Fruit fly (Drosophila melanogaster) whole organism: ENCODE data around the gene pHCl-2.

Experiments
- CG8478 ChIP-seq: fragments of >200 bp; optimal IDR thresholded peaks from 2 replicates; lab custom pipeline; 2018; ENCODE audit warnings: inconsistent platforms
- Dll ChIP-seq: fragments of >200 bp; optimal IDR thresholded peaks from 2 replicates; lab custom pipeline; 2017
- EcR ChIP-seq, 2 experiments: fragments of >200 bp; optimal IDR thresholded peaks; 2 replicates each; lab custom pipeline; 2017; ENCODE audit warnings: missing biosample characterization in 2 of 2, missing genetic modification characterization in 2 of 2, missing genetic modification reagents in 2 of 2
- pan ChIP-seq: fragments of >200 bp; optimal IDR thresholded peaks from 2 replicates; lab custom pipeline; 2017
- psq ChIP-seq: fragments of >200 bp; optimal IDR thresholded peaks from 2 replicates; lab custom pipeline; 2017
- usp ChIP-seq: fragments of >200 bp; optimal IDR thresholded peaks from 2 replicates; lab custom pipeline; 2017; ENCODE audit warnings: missing biosample characterization, missing genetic modification characterization, mixed read lengths

The pHCl-2 gene

DNA sequence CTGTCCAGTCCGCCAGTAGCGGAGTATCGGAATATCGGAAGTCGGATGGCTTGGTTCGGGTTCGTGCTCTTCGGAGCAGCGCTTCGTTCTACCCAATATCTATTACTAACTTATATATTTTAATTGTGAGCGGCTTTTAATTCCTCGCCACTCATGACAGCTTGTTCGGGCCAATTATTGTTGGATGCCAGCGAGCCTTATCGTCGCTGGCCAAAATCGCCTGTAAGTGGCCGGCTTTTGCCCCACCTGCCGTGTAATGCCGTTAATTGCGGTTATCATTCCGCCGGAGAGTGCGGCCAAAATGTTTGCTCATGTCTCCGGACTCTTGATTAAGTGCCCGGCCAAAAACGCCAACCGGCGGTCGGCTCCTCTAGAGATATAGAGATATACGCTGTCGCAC, at the start of gene pHCl-2:
TSS of gene pHCl-2 (minus strand) at position 101 of the 400 bp plus-strand sequence.
- TF ChIP-seq EcR (GFP tag; optimal IDR thresholded peaks at IDR 0.05; lab: Kevin White, UChicago): no peak
- no peak for TF ChIP-seq Dll (lab: Kevin White, UChicago)
- TF ChIP-seq pan (lab: Kevin White, UChicago): no peak
- TF ChIP-seq usp (GFP tag; lab: Kevin White, UChicago): no peak
- TF ChIP-seq CG8478 (lab: Kevin White, UChicago): no peak
- no peak for TF ChIP-seq psq (lab: Kevin White, UChicago)

DNA sequence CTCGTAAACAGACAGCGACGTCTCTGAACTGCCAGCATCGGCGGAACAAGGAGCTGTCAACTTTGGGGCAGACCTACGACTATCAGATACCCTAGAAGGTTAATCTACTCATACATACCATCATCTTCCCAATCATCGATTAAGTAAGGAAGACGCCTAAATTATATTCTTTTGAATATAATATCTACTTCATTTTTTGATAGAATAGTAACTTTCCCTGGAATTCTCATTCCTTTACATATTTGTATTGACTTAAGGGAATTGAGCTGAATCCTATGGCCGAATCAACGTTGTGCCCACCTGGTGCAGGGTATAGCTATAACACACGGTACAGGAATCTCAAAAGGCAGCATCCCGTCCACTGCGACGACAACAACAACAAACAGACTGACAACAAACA, 41.5 kb upstream of the pHCl-2 start:
- no peak for TF ChIP-seq Dll (lab: Kevin White, UChicago)
- peak; percentile 53 for TF ChIP-seq pan (lab: Kevin White, UChicago)
- TF ChIP-seq CG8478 (lab: Kevin White, UChicago): no peak
- no peak for TF ChIP-seq EcR (GFP tag; optimal IDR thresholded peaks at IDR 0.05; lab: Kevin White, UChicago)

DNA sequence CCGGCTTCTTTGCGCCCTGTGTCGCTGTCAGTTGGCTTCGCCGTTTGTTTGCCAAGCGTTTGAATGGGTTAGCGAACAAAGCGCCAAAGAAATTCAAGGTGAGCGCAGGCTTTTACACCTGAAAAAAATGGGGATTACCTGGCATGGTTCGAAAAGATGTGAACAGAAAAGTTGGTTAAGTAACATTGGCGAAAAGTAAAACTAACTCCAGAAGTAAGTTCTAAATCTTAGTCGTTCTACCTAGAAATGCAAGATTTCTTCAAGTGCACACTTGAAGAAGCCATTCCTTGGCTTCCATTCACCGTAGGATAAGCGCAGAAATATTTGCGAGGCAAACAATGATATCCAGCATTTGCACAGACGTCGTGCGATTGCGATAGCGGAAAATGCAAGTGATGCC, 40.4 kb upstream of the pHCl-2 start:
- TF ChIP-seq EcR (GFP tag; optimal IDR thresholded peaks at IDR 0.05; lab: Kevin White, UChicago) (no peak), CG8478 (lab: Kevin White, UChicago) (no peak), pan (lab: Kevin White, UChicago) (no peak), psq (lab: Kevin White, UChicago) (no peak), usp (GFP tag; lab: Kevin White, UChicago) (no peak), Dll (lab: Kevin White, UChicago) (no peak)

DNA sequence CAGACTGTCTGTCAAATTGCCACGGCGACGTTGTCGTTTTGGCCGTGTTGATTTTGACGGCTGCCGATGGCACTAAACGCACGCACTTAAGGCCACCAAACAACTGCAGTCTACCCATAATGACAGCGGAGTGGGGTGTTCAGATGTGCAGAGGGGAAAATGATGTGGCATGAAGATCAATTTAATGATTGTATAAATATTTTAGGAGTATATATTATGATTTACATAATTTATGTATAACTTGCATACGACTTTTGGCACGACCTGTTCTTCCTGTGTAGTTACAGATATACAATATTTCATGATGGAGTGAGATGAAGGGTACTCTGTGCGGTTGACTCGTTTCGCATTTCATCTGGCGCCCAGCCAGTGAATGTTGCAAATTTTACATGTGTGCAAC, 37.4 kb upstream of the pHCl-2 start:
- TF ChIP-seq psq (lab: Kevin White, UChicago): no peak
- no peak for TF ChIP-seq CG8478 (lab: Kevin White, UChicago)
- no peak for TF ChIP-seq pan (lab: Kevin White, UChicago)
- TF ChIP-seq Dll (lab: Kevin White, UChicago): no peak
- TF ChIP-seq usp (GFP tag; lab: Kevin White, UChicago): no peak
- TF ChIP-seq EcR (GFP tag; optimal IDR thresholded peaks at IDR 0.05; lab: Kevin White, UChicago): no peak

DNA sequence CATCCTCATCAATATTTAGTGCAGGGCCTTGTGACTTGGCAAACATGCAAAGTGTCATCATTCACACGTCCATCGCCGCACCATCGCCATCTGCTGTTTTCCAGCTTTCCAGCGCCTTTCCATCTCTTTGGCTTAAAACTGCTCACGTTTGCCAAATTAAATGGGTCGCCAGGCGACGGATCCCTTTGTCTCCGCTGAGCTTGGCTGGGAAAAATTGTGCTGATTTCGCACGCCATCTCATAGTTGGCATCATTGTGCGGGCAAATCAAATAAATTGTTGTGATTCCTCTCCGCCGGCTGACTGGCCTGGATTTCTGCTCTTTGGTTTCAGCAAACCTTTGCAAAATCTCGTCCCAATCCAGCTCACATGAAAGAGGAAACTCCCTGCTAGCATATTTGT, 35.6 kb upstream of the pHCl-2 start:
- no peak for TF ChIP-seq Dll (lab: Kevin White, UChicago)
- no peak for TF ChIP-seq psq (lab: Kevin White, UChicago)
- TF ChIP-seq EcR (GFP tag; optimal IDR thresholded peaks at IDR 0.05; lab: Kevin White, UChicago): no peak

DNA sequence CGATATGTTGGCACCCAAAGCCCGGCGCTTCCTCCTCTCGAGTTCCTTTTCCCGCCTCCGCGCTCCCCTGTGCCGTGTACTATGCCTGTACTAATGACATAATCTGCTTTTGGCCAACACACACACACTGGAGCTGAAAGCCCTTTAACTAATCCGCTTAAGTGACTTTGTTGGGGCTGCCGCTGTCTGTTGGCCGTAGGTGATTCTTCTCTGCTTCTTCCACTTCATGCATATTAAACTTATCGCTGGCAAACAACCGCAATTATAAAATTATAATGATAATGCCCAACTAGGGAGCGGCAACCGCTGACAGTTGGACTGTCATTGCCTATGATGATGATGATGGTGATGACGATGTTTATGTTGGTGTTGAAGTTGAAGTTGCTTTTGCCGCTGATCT, 34.6 kb upstream of the pHCl-2 start:
- TF ChIP-seq EcR (GFP tag; optimal IDR thresholded peaks at IDR 0.05; lab: Kevin White, UChicago): no peak
- TF ChIP-seq psq (lab: Kevin White, UChicago): no peak
- no peak for TF ChIP-seq Dll (lab: Kevin White, UChicago)
- TF ChIP-seq CG8478 (lab: Kevin White, UChicago): no peak
- TF ChIP-seq pan (lab: Kevin White, UChicago): no peak
- no peak for TF ChIP-seq usp (GFP tag; lab: Kevin White, UChicago)

DNA sequence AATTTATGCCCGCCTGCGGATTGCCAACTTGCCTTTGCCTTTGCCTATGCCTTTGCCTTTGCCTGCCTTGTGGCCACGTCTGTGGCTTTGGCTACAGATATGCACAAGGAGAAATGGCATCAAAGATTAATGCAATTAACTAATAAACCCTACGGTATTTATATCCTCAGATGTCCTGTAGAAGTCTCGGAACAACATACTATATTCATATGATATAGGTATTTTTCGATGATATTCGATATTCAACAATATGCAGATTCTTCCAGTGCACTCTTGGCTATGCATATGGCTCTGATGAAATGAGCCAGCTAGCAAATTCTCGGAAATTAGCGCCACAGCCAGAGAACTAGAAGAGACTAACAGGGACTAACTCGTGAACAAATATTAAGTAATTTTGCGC, 31.1 kb upstream of the pHCl-2 start:
- TF ChIP-seq EcR (GFP tag; optimal IDR thresholded peaks at IDR 0.05; lab: Kevin White, UChicago): no peak
- TF ChIP-seq usp (GFP tag; lab: Kevin White, UChicago): no peak
- TF ChIP-seq psq (lab: Kevin White, UChicago): no peak
- TF ChIP-seq pan (lab: Kevin White, UChicago): no peak
- no peak for TF ChIP-seq Dll (lab: Kevin White, UChicago)
- TF ChIP-seq CG8478 (lab: Kevin White, UChicago): no peak

DNA sequence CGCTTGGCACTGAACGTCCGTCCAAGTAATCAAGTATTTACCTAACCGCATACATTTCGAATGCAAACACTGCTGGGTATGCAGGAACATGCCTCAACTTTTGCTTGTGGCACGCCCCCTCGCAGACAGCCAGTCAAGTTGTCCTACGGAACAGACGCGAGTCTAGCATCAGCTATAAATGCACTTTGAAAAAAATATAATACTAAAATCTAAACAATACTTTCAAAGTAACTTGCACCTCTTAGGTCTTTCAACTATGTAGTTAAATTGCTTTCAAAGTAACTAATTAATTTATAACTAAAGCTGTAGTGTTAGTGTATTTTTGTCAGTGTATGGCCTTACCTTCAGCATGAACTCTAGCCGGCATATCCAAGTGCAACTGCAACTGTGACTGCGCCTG, 24.6 kb upstream of the pHCl-2 start:
- no peak for TF ChIP-seq CG8478 (lab: Kevin White, UChicago)
- no peak for TF ChIP-seq Dll (lab: Kevin White, UChicago)
- no peak for TF ChIP-seq EcR (GFP tag; optimal IDR thresholded peaks at IDR 0.05; lab: Kevin White, UChicago)
- no peak for TF ChIP-seq usp (GFP tag; lab: Kevin White, UChicago)
- no peak for TF ChIP-seq pan (lab: Kevin White, UChicago)
- no peak for TF ChIP-seq psq (lab: Kevin White, UChicago)

DNA sequence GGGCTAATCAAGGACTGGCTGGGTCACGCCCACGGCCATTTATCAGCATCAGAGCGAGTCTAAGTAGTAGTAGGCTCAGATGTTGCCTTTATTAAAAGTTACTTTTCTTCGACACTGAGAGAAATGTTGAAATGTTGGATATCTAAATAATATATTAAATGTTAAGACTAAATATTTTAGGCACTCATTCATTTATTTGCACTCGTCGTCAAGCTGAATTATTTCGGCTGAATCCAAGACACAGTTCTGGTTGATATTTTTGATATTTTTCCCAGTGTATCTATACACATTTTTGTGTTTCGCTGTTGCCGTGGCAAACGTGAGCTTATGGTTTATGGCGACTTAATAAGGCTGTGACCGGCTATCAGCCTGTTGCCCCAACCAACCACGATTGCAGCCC, 19.9 kb upstream of the pHCl-2 start:
- no peak for TF ChIP-seq EcR (GFP tag; optimal IDR thresholded peaks at IDR 0.05; lab: Kevin White, UChicago)
- no peak for TF ChIP-seq usp (GFP tag; lab: Kevin White, UChicago)
- TF ChIP-seq psq (lab: Kevin White, UChicago): no peak
- no peak for TF ChIP-seq CG8478 (lab: Kevin White, UChicago)

DNA sequence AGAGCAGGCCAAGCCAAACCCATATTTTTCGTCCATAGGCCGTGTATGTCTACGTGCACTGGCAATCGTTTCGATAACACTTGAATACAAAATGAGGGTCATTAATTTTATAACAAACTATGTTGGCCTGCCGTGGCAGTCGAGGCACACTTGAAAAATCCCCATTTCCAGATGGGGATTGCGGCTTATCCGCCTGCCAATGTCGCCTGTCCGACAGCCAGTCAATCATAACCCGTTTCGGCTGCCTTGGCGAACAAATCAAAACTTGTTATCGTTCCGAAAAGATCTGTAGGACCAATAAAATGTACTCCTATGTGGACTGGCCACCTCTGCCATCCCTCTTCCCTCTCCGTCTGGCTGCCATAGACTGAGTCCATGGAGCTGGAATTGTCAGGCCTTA, 19.3 kb upstream of the pHCl-2 start:
- TF ChIP-seq usp (GFP tag; lab: Kevin White, UChicago) (no peak), psq (lab: Kevin White, UChicago) (no peak), pan (lab: Kevin White, UChicago) (no peak)

DNA sequence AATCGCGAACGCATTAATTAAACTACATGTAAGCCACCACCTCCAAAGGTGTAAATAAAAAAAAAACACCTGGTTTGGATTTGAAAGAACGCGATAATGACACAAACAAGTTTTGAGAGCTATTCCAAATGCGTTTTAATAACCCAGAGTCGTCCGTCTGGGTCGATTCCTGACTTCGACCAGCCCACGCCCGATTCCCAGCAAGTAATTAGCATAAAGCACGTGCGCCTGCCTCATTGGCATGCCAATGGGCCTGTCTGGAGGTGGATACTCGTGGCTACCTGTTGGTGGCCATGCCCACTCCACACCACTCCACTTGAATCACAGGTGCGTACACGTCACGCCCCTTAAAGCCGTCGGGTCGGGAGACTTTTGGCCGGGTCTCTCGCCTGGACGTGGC, 17.1 kb upstream of the pHCl-2 start:
- TF ChIP-seq CG8478 (lab: Kevin White, UChicago) (no peak), Dll (lab: Kevin White, UChicago) (no peak), EcR (GFP tag; optimal IDR thresholded peaks at IDR 0.05; lab: Kevin White, UChicago) (no peak), usp (GFP tag; lab: Kevin White, UChicago) (no peak), psq (lab: Kevin White, UChicago) (no peak), pan (lab: Kevin White, UChicago) (no peak)

DNA sequence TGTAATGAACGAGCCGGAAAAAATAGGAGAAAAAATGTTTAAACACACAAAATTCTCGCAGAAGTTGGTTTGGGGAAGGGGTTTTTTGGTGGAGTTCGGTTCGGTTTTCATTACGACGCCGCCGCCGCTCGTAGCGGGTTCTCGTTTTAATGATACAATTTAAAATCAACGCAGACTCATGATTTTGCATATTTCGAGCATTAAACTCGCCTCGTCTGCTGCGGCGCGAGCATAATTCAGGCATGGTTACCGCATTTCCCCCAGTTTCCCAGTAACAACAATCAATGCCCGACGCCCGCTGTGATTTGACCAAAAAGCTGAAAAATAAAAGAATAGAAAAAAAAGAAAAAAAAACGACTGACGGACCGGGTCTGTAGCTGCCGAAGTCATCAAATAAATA, 16.2 kb upstream of the pHCl-2 start:
- TF ChIP-seq CG8478 (lab: Kevin White, UChicago) (no peak), psq (lab: Kevin White, UChicago) (no peak), pan (lab: Kevin White, UChicago) (no peak), usp (GFP tag; lab: Kevin White, UChicago) (no peak), EcR (GFP tag; optimal IDR thresholded peaks at IDR 0.05; lab: Kevin White, UChicago) (no peak), Dll (lab: Kevin White, UChicago) (no peak)
